Worm (Caenorhabditis elegans) whole organism, early embryonic: ENCODE results near the gene C05B5.5.

Experiments used
- ama-1 ChIP-seq: fragments of 150-350 bp; optimal IDR thresholded peaks from 2 replicates; lab custom pipeline; 2014
- ceh-13 ChIP-seq: fragments of 200-800 bp; sonication (Bioruptor generic); optimal IDR thresholded peaks from 2 replicates; lab custom pipeline; 2018; ENCODE audit warnings: mild to moderate bottlenecking, missing genetic modification characterization, missing compliant biosample characterization
- scrt-1 ChIP-seq: fragments of 200-800 bp; sonication (Bioruptor generic); IDR thresholded peaks from 2 replicates; pipeline ENCODE4 v1.3.6; 2022; ENCODE audit warnings: missing genetic modification characterization, missing compliant biosample characterization

ce11 chrIII:9997890-9998289 lies 3.3 kb upstream of the C05B5.5 start, which contains the start of gene pqn-8:
- TF ChIP-seq ceh-13 (GFP tag; lab: Kevin White, UChicago) (no peak), ama-1 (lab: Kevin White, UChicago) (no peak), scrt-1 (GFP tag; lab: Robert Waterston, UW) (no peak)
